Fruit fly (Drosophila melanogaster) Kc167 (cell line): ENCODE data around the gene obst-H.

Experiments used
- Myc ChIP-seq: fragments of >200 bp; optimal IDR thresholded peaks from 2 replicates; lab custom pipeline; 2017; ENCODE audit warnings: missing external identifiers
- Sin3A ChIP-seq: fragments of >200 bp; optimal IDR thresholded peaks from 2 replicates; lab custom pipeline; 2018; ENCODE audit warnings: missing external identifiers
- h ChIP-seq: fragments of >200 bp; optimal IDR thresholded peaks from 3 replicates; lab custom pipeline; 2018; ENCODE audit warnings: missing external identifiers
- insv ChIP-seq: fragments of >200 bp; optimal IDR thresholded peaks from 3 replicates; lab custom pipeline; 2018; ENCODE audit warnings: missing external identifiers
- psq ChIP-seq: fragments of >200 bp; optimal IDR thresholded peaks from 2 replicates; lab custom pipeline; 2017; ENCODE audit warnings: missing external identifiers
- ttk ChIP-seq: sonication (Bioruptor generic); optimal IDR thresholded peaks from 2 replicates; lab custom pipeline; 2017; ENCODE audit warnings: missing external identifiers

dm6 chr3L:15501646-15501972, 27.4 kb downstream of the obst-H start:
- no peak for TF ChIP-seq psq (lab: Kevin White, UChicago)
- no peak for TF ChIP-seq Myc (lab: Kevin White, UChicago)
- no peak for TF ChIP-seq h (lab: Kevin White, UChicago)
- TF ChIP-seq insv, result no peak
- no peak for TF ChIP-seq ttk (lab: Kevin White, UChicago)
- no peak for TF ChIP-seq Sin3A (lab: Kevin White, UChicago)
